Worm (Caenorhabditis elegans): ENCODE results near the gene irld-45.

Gene irld-45

ce11 chrV:1635859-1636258 is 12.2 kb upstream of the irld-45 start, which contains the start of gene str-222:
str-222 (plus strand) TSS chrV:1636159.
- TF ChIP-seq repo-1 (tag; optimal IDR thresholded peaks at IDR 0.05) (no peak), nfyb-1 (GFP tag; IDR thresholded peaks at IDR 0.05) (no peak), cebp-2 (GFP tag; IDR thresholded peaks at IDR 0.05) (no peak), lag-1 (GFP tag; IDR thresholded peaks at IDR 0.05) (no peak), bed-1 (GFP tag; IDR thresholded peaks at IDR 0.05) (no peak), F57A8.1 (GFP tag; optimal IDR thresholded peaks at IDR 0.05) (no peak), T07F8.4 (tag; optimal IDR thresholded peaks at IDR 0.05) (no peak), ceh-100 (GFP tag; IDR thresholded peaks at IDR 0.05) (no peak), aptf-3 (GFP tag; IDR thresholded peaks at IDR 0.05) (no peak), ceh-91 (GFP tag; IDR thresholded peaks at IDR 0.05) (no peak), nhr-179 (tag; optimal IDR thresholded peaks at IDR 0.05) (no peak), F10E7.11 (tag; optimal IDR thresholded peaks at IDR 0.05) (no peak), akir-1 (GFP tag; optimal IDR thresholded peaks at IDR 0.05) (no peak), ztf-18 (tag; optimal IDR thresholded peaks at IDR 0.05) (no peak), pbrm-1 (GFP tag; IDR thresholded peaks at IDR 0.05) (no peak), gei-17 (GFP tag; optimal IDR thresholded peaks at IDR 0.05) (no peak), athp-1 (tag; optimal IDR thresholded peaks at IDR 0.05) (no peak), ztf-22 (GFP tag; optimal IDR thresholded peaks at IDR 0.05) (no peak), fkh-3 (tag; optimal IDR thresholded peaks at IDR 0.05) (no peak)

ce11 chrV:1640008-1640407 is 8.1 kb upstream of the irld-45 start, which contains the start of gene str-221:
str-221 (plus strand) TSS chrV:1640308.
- TF ChIP-seq bed-1 (GFP tag; IDR thresholded peaks at IDR 0.05) (no peak), ztf-18 (tag; optimal IDR thresholded peaks at IDR 0.05) (no peak)

ce11 chrV:1642199-1642598 is 5.9 kb upstream of the irld-45 start, which contains the start of gene Y46H3D.1:
Y46H3D.1 (plus strand) TSS chrV:1642499.
- TF ChIP-seq nfya-2 (GFP tag; IDR thresholded peaks at IDR 0.05) (no peak), lin-26 (GFP tag; IDR thresholded peaks at IDR 0.05) (no peak), egl-18 (GFP tag; IDR thresholded peaks at IDR 0.05) (no peak), egl-44 (GFP tag; IDR thresholded peaks at IDR 0.05) (no peak), B0261.1 (tag; optimal IDR thresholded peaks at IDR 0.05) (no peak), mel-28 (tag; optimal IDR thresholded peaks at IDR 0.05; ENCODE audit: borderline replicate concordance) (no peak), him-1 (tag; optimal IDR thresholded peaks at IDR 0.05) (no peak), T07F8.4 (tag; optimal IDR thresholded peaks at IDR 0.05) (no peak), ztf-22 (GFP tag; optimal IDR thresholded peaks at IDR 0.05) (no peak), snpc-4 (GFP tag; optimal IDR thresholded peaks at IDR 0.05) (no peak), snpc-4 (tag; optimal IDR thresholded peaks at IDR 0.05) (no peak)

ce11 chrV:1642768-1643167 is 5.3 kb upstream of the irld-45 start:
- TF ChIP-seq hlh-26 (GFP tag; conservative IDR thresholded peaks at IDR 0.05) (no peak), mxl-1 (tag; optimal IDR thresholded peaks at IDR 0.05) (no peak), nfya-2 (GFP tag; IDR thresholded peaks at IDR 0.05) (0 out of 2 replicates have a peak, but pooled peaks have one; percentile 55)

ce11 chrV:1643886-1644285 is 4.2 kb upstream of the irld-45 start, which contains the start of gene alh-2:
alh-2 (plus strand) TSS chrV:1644169.
- TF ChIP-seq hlh-12 (tag; optimal IDR thresholded peaks at IDR 0.05): no peak
- TF ChIP-seq dpff-1 (tag; optimal IDR thresholded peaks at IDR 0.05): no peak
- TF ChIP-seq snpc-1.1 (tag; optimal IDR thresholded peaks at IDR 0.05; ENCODE audit: insufficient read depth): no peak
- TF ChIP-seq D2030.7 (GFP tag; IDR thresholded peaks at IDR 0.05): no peak
- TF ChIP-seq F57C9.4 (tag; optimal IDR thresholded peaks at IDR 0.05): no peak
- TF ChIP-seq nhr-179 (tag; optimal IDR thresholded peaks at IDR 0.05): no peak
- TF ChIP-seq ama-1 (optimal IDR thresholded peaks at IDR 0.05): no peak
- no peak for TF ChIP-seq ama-1 (GFP tag; optimal IDR thresholded peaks at IDR 0.05)
- no peak for TF ChIP-seq nfyb-1 (GFP tag; IDR thresholded peaks at IDR 0.05)
- no peak for TF ChIP-seq ztf-26 (tag; optimal IDR thresholded peaks at IDR 0.05)
- no peak for TF ChIP-seq madf-6 (GFP tag; IDR thresholded peaks at IDR 0.05)
- TF ChIP-seq B0336.3 (GFP tag; IDR thresholded peaks at IDR 0.05): no peak
- no peak for TF ChIP-seq mes-4 (tag; optimal IDR thresholded peaks at IDR 0.05)
- no peak for TF ChIP-seq akir-1 (GFP tag; optimal IDR thresholded peaks at IDR 0.05)
- no peak for TF ChIP-seq sdz-38 (tag; optimal IDR thresholded peaks at IDR 0.05)
- no peak for TF ChIP-seq fkh-3 (tag; optimal IDR thresholded peaks at IDR 0.05)
- no peak for TF ChIP-seq rpc-1 (optimal IDR thresholded peaks at IDR 0.05)
- no peak for TF ChIP-seq rpc-1 (tag; optimal IDR thresholded peaks at IDR 0.05)
- no peak for TF ChIP-seq ZK185.1 (tag; optimal IDR thresholded peaks at IDR 0.05; ENCODE audit: poor library complexity, severe bottlenecking)
